Worm (Caenorhabditis elegans) whole organism, young adult: ENCODE results near the gene C49C8.1.

Experiments used
- efl-1 ChIP-seq: fragments of 150-350 bp; optimal IDR thresholded peaks from 2 replicates; lab custom pipeline; 2014; ENCODE audit warnings: missing biosample characterization, missing genetic modification reagents, missing genetic modification characterization
- pha-4 ChIP-seq: fragments of 150-350 bp; sonication (generic microtip); optimal IDR thresholded peaks from 2 replicates; lab custom pipeline; 2014; ENCODE audit warnings: missing biosample characterization, missing genetic modification reagents, missing genetic modification characterization

DNA sequence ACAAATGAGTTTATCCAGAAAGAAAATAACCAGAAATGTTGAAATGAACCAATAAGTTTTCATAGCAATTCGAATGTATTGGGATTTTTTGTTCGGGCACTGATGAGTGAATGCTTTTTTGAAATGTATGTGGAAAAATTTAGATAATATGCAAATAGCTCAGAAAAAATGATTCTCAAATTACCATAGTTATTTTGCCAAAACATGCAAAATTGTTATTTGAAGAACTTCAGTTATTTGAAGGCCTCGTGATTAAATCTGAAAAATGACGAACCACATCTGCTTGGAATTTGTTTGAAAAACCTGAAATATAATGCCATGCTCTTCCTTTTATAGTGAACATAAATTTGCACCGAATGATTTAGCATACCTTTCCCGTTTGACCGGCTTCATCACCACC lies 3.7 kb downstream of the C49C8.1 start, which contains the start of gene C49C8.6:
- TF ChIP-seq efl-1 (GFP tag; lab: Kevin White, UChicago) = no peak
- no peak for TF ChIP-seq pha-4
